In genomic region chrX:16836805-16837333, dm6 we compare ENCODE assay signal across 4 fruit fly cellular contexts.
TF ChIP-seq lines count a peak whose summit lies in the region.

No protein-coding gene starts in this region.

- no peak for TF ChIP-seq CTCF in whole organism, embryonic (GFP tag; optimal IDR thresholded peaks at IDR 0.05; lab: Kevin White, UChicago)

TF ChIP-seq in whole organism, adult, 20 proteins besides CTCF, POLR2A, EP300 and RAD21:
- peak; percentile 58 for TF ChIP-seq kay (GFP tag; lab: Kevin White, UChicago; ENCODE audit: borderline replicate concordance)
- TF ChIP-seq Clk (GFP tag; optimal IDR thresholded peaks at IDR 0.05; lab: Kevin White, UChicago), result no peak

TF ChIP-seq in whole organism, embryonic, 481 proteins besides CTCF, POLR2A, EP300 and RAD21:
- TF ChIP-seq sens (GFP tag; lab: Kevin White, UChicago) (peak; percentile 60), grau (tag; optimal IDR thresholded peaks at IDR 0.05; lab: Kevin White, UChicago) (peak; percentile 46), CG2678 (tag; optimal IDR thresholded peaks at IDR 0.05; lab: Kevin White, UChicago) (peak; percentile 25), dpn (GFP tag; optimal IDR thresholded peaks at IDR 0.05; lab: Kevin White, UChicago) (no peak), Pdp1 (GFP tag; optimal IDR thresholded peaks at IDR 0.05; lab: Kevin White, UChicago) (peak in 1 of 2 experiments; percentile 71), Fer3 (tag; optimal IDR thresholded peaks at IDR 0.05; lab: Kevin White, UChicago) (no peak)

TF ChIP-seq in whole organism, prepupa, 60 proteins besides CTCF, POLR2A, EP300 and RAD21:
- TF ChIP-seq Eip78C (GFP tag; lab: Kevin White, UChicago), result peak; percentile 28
- no peak for TF ChIP-seq CG6808 (GFP tag; optimal IDR thresholded peaks at IDR 0.05; lab: Kevin White, UChicago)
- no peak for TF ChIP-seq Lpt (GFP tag; optimal IDR thresholded peaks at IDR 0.05; lab: Kevin White, UChicago)
- TF ChIP-seq Hr38 (GFP tag; optimal IDR thresholded peaks at IDR 0.05; lab: Kevin White, UChicago), result no peak
- TF ChIP-seq Sox14 (GFP tag; optimal IDR thresholded peaks at IDR 0.05; lab: Kevin White, UChicago), result no peak
- peak; percentile 48 for TF ChIP-seq vri (GFP tag; optimal IDR thresholded peaks at IDR 0.05; lab: Kevin White, UChicago)
- no peak for TF ChIP-seq Hr4 (GFP tag; optimal IDR thresholded peaks at IDR 0.05; lab: Kevin White, UChicago)
- TF ChIP-seq CG8319 (GFP tag; optimal IDR thresholded peaks at IDR 0.05; lab: Kevin White, UChicago), result no peak
- TF ChIP-seq Gug (GFP tag; IDR thresholded peaks at IDR 0.05; lab: Robert Waterston, UW), result no peak
- no peak for TF ChIP-seq acj6 (GFP tag; optimal IDR thresholded peaks at IDR 0.05; lab: Kevin White, UChicago)
- TF ChIP-seq fkh (GFP tag; optimal IDR thresholded peaks at IDR 0.05; lab: Kevin White, UChicago), result no peak
- TF ChIP-seq CG31627 (GFP tag; optimal IDR thresholded peaks at IDR 0.05; lab: Kevin White, UChicago), result no peak
- TF ChIP-seq CG11762 (GFP tag; optimal IDR thresholded peaks at IDR 0.05; lab: Kevin White, UChicago; ENCODE audit: insufficient read depth), result no peak
- TF ChIP-seq CG10669 (GFP tag; optimal IDR thresholded peaks at IDR 0.05; lab: Kevin White, UChicago), result no peak
- no peak for TF ChIP-seq esn (GFP tag; optimal IDR thresholded peaks at IDR 0.05; lab: Kevin White, UChicago)
- TF ChIP-seq svp (GFP tag; lab: Kevin White, UChicago), result peak; percentile 69
- no peak for TF ChIP-seq pdm3 (GFP tag; optimal IDR thresholded peaks at IDR 0.05; lab: Kevin White, UChicago)
- TF ChIP-seq OdsH (GFP tag; optimal IDR thresholded peaks at IDR 0.05; lab: Kevin White, UChicago), result no peak
- TF ChIP-seq Sox102F (GFP tag; optimal IDR thresholded peaks at IDR 0.05; lab: Kevin White, UChicago), result no peak
- no peak for TF ChIP-seq Blimp-1 (GFP tag; optimal IDR thresholded peaks at IDR 0.05; lab: Kevin White, UChicago)

TF ChIP-seq in whole organism, pupa, 21 proteins besides CTCF, POLR2A, EP300 and RAD21:
- TF ChIP-seq CG14655 (GFP tag; optimal IDR thresholded peaks at IDR 0.05; lab: Kevin White, UChicago), result peak; percentile 30
- no peak for TF ChIP-seq CG10348 (GFP tag; IDR thresholded peaks at IDR 0.05; lab: Robert Waterston, UW)
- TF ChIP-seq EcR (GFP tag; optimal IDR thresholded peaks at IDR 0.05; lab: Kevin White, UChicago), result peak; percentile 42
- no peak for TF ChIP-seq Ets98B (GFP tag; IDR thresholded peaks at IDR 0.05; lab: Robert Waterston, UW)
- no peak for TF ChIP-seq Snoo (tag; optimal IDR thresholded peaks at IDR 0.05; lab: Kevin White, UChicago)
- no peak for TF ChIP-seq CG17806 (tag; optimal IDR thresholded peaks at IDR 0.05; lab: Kevin White, UChicago)
- no peak for TF ChIP-seq CG4496 (GFP tag; IDR thresholded peaks at IDR 0.05; lab: Robert Waterston, UW)
